Worm (Caenorhabditis elegans) whole organism, L1 larva: ENCODE results near the gene Y82E9BL.18.

Experiments
- C04F5.9 ChIP-seq: sonication (generic microtip); optimal IDR thresholded peaks from 2 replicates; lab custom pipeline; 2016; ENCODE audit warnings: missing genetic modification characterization, missing compliant biosample characterization
- F16B12.6 ChIP-seq: fragments of 150-350 bp; optimal IDR thresholded peaks from 2 replicates; lab custom pipeline; 2014; ENCODE audit warnings: missing biosample characterization, missing genetic modification characterization
- aha-1 ChIP-seq: fragments of 150-350 bp; optimal IDR thresholded peaks from 2 replicates; lab custom pipeline; 2014; ENCODE audit warnings: missing biosample characterization, missing genetic modification characterization
- alr-1 ChIP-seq: fragments of 200-800 bp; sonication (Bioruptor generic); optimal IDR thresholded peaks from 2 replicates; lab custom pipeline; 2018; ENCODE audit warnings: borderline replicate concordance, mild to moderate bottlenecking, missing genetic modification characterization, missing compliant biosample characterization
- aly-2 ChIP-seq: fragments of 150-350 bp; optimal IDR thresholded peaks from 2 replicates; lab custom pipeline; 2014; ENCODE audit warnings: missing biosample characterization, missing genetic modification characterization
- ceh-88 ChIP-seq: fragments of 200-800 bp; sonication (Bioruptor generic); IDR thresholded peaks from 2 replicates; pipeline ENCODE4 v1.3.6; 2022; ENCODE audit warnings: missing genetic modification characterization, missing compliant biosample characterization
- ces-1 ChIP-seq: fragments of 150-350 bp; optimal IDR thresholded peaks from 2 replicates; lab custom pipeline; 2014; ENCODE audit warnings: missing biosample characterization, missing genetic modification reagents, missing genetic modification characterization
- dpl-1 ChIP-seq, 3 experiments: fragments of 150-350 bp in 2 of 3; sonication (generic microtip) in 1 of 3; optimal IDR thresholded peaks; 2 replicates each; lab custom pipeline; 2014 to 2017; ENCODE audit warnings: missing biosample characterization in 3 of 3, missing genetic modification characterization in 3 of 3, missing genetic modification reagents in 3 of 3
- efl-1 ChIP-seq, 4 experiments: fragments of 150-350 bp; optimal IDR thresholded peaks in 3 of 4; peaks in 1 of 4; 1 replicate in 1 of 4; 2 replicates in 3 of 4; lab custom pipeline; 2014; ENCODE audit warnings: missing biosample characterization in 2 of 4, missing genetic modification characterization in 2 of 4, missing genetic modification reagents in 2 of 4
- efl-3 ChIP-seq: fragments of 200-800 bp; sonication (Bioruptor generic); optimal IDR thresholded peaks from 2 replicates; lab custom pipeline; 2018; ENCODE audit warnings: mild to moderate bottlenecking, missing genetic modification characterization, missing compliant biosample characterization
- egl-27 ChIP-seq, 2 experiments: fragments of 150-350 bp in 1 of 2; sonication (generic microtip); optimal IDR thresholded peaks; 3 replicates each; lab custom pipeline; 2017 to 2018; ENCODE audit warnings: missing biosample characterization in 2 of 2, missing genetic modification characterization in 2 of 2, missing genetic modification reagents in 2 of 2
- elt-2 ChIP-seq: sonication (generic microtip); optimal IDR thresholded peaks from 2 replicates; lab custom pipeline; 2016; ENCODE audit warnings: missing genetic modification characterization, mild to moderate bottlenecking, inconsistent platforms, missing compliant biosample characterization, missing genetic modification reagents
- fkh-8 ChIP-seq: sonication (generic microtip); optimal IDR thresholded peaks from 2 replicates; lab custom pipeline; 2016; ENCODE audit warnings: mild to moderate bottlenecking, missing genetic modification characterization, missing compliant biosample characterization
- fos-1 ChIP-seq: fragments of 150-350 bp; optimal IDR thresholded peaks from 2 replicates; lab custom pipeline; 2014; ENCODE audit warnings: missing biosample characterization, missing genetic modification characterization
- irx-1 ChIP-seq: sonication (generic microtip); optimal IDR thresholded peaks from 2 replicates; lab custom pipeline; 2016; ENCODE audit warnings: missing genetic modification characterization, missing compliant biosample characterization
- lin-15B ChIP-seq: fragments of 150-350 bp; sonication (generic microtip); optimal IDR thresholded peaks from 3 replicates; lab custom pipeline; 2014; ENCODE audit warnings: missing biosample characterization, missing genetic modification characterization
- lin-35 ChIP-seq, 2 experiments: fragments of 150-350 bp; optimal IDR thresholded peaks; 2 replicates each; lab custom pipeline; 2014; ENCODE audit warnings: missing biosample characterization in 2 of 2, missing genetic modification characterization in 2 of 2, missing genetic modification reagents in 2 of 2
- lin-39 ChIP-seq: fragments of 150-350 bp; optimal IDR thresholded peaks from 2 replicates; lab custom pipeline; 2014; ENCODE audit warnings: missing biosample characterization, missing genetic modification reagents, missing genetic modification characterization
- mdl-1 ChIP-seq, 2 experiments: fragments of 150-350 bp; optimal IDR thresholded peaks; 2 replicates each; lab custom pipeline; 2014 to 2017; ENCODE audit warnings: missing biosample characterization in 2 of 2, missing genetic modification characterization in 2 of 2, inconsistent platforms in 1 of 2
- mef-2 ChIP-seq: fragments of 150-350 bp; optimal IDR thresholded peaks from 2 replicates; lab custom pipeline; 2014; ENCODE audit warnings: missing biosample characterization, missing genetic modification characterization
- mep-1 ChIP-seq: fragments of 150-350 bp; optimal IDR thresholded peaks from 2 replicates; lab custom pipeline; 2014; ENCODE audit warnings: missing biosample characterization, missing genetic modification characterization
- nhr-19 ChIP-seq: fragments of 200-800 bp; sonication (Bioruptor generic); conservative IDR thresholded peaks from 2 replicates; pipeline ENCODE4 v1.3.6; 2022; ENCODE audit warnings: missing genetic modification characterization, missing compliant biosample characterization
- nhr-237 ChIP-seq: fragments of 150-350 bp; optimal IDR thresholded peaks from 2 replicates; lab custom pipeline; 2014; ENCODE audit warnings: missing biosample characterization, missing genetic modification characterization
- nhr-28 ChIP-seq: fragments of 150-350 bp; optimal IDR thresholded peaks from 2 replicates; lab custom pipeline; 2014; ENCODE audit warnings: missing biosample characterization, missing genetic modification characterization
- nhr-47 ChIP-seq: sonication (generic microtip); optimal IDR thresholded peaks from 2 replicates; lab custom pipeline; 2016; ENCODE audit warnings: mild to moderate bottlenecking, missing genetic modification characterization, moderate library complexity, missing compliant biosample characterization
- nhr-77 ChIP-seq: fragments of 150-350 bp; optimal IDR thresholded peaks from 2 replicates; lab custom pipeline; 2014; ENCODE audit warnings: missing biosample characterization, missing genetic modification characterization
- nhr-84 ChIP-seq: sonication (generic microtip); optimal IDR thresholded peaks from 2 replicates; lab custom pipeline; 2017; ENCODE audit warnings: missing biosample characterization, missing genetic modification characterization
- pag-3 ChIP-seq: sonication (generic microtip); optimal IDR thresholded peaks from 2 replicates; lab custom pipeline; 2017; ENCODE audit warnings: missing genetic modification characterization, mild to moderate bottlenecking, missing compliant biosample characterization, antibody characterized with exemption, borderline replicate concordance; ENCODE audit not compliant: insufficient read depth
- pax-3 ChIP-seq: fragments of 200-800 bp; sonication (Bioruptor generic); optimal IDR thresholded peaks from 2 replicates; lab custom pipeline; 2018; ENCODE audit warnings: mild to moderate bottlenecking, missing genetic modification characterization, moderate library complexity, missing compliant biosample characterization
- pqm-1 ChIP-seq: sonication (generic microtip); optimal IDR thresholded peaks from 3 replicates; lab custom pipeline; 2017; ENCODE audit warnings: missing biosample characterization, missing genetic modification characterization
- sox-4 ChIP-seq: sonication (generic microtip); optimal IDR thresholded peaks from 2 replicates; lab custom pipeline; 2016; ENCODE audit warnings: missing genetic modification characterization, missing compliant biosample characterization
- sptf-1 ChIP-seq: fragments of 150-350 bp; optimal IDR thresholded peaks from 2 replicates; lab custom pipeline; 2014; ENCODE audit warnings: missing biosample characterization, missing genetic modification characterization
- sup-37 ChIP-seq: fragments of 200-800 bp; sonication (Bioruptor generic); optimal IDR thresholded peaks from 2 replicates; lab custom pipeline; 2018; ENCODE audit warnings: mild to moderate bottlenecking, missing genetic modification characterization, missing compliant biosample characterization
- swsn-7 ChIP-seq: sonication (generic microtip); optimal IDR thresholded peaks from 2 replicates; lab custom pipeline; 2016; ENCODE audit warnings: missing genetic modification characterization, missing compliant biosample characterization
- unc-130 ChIP-seq: fragments of 150-350 bp; optimal IDR thresholded peaks from 2 replicates; lab custom pipeline; 2017; ENCODE audit warnings: missing biosample characterization, missing genetic modification characterization, inconsistent platforms
- unc-62 ChIP-seq: fragments of 150-350 bp; optimal IDR thresholded peaks from 2 replicates; lab custom pipeline; 2014; ENCODE audit warnings: missing biosample characterization, missing genetic modification reagents, missing genetic modification characterization
- zag-1 ChIP-seq: fragments of 150-350 bp; optimal IDR thresholded peaks from 2 replicates; lab custom pipeline; 2014; ENCODE audit warnings: missing biosample characterization, missing genetic modification characterization
- zip-4 ChIP-seq: fragments of 200-800 bp; sonication (Bioruptor generic); optimal IDR thresholded peaks from 2 replicates; lab custom pipeline; 2018; ENCODE audit warnings: mild to moderate bottlenecking, missing genetic modification characterization, moderate library complexity, missing compliant biosample characterization

Y82E9BL.18 gene

DNA sequence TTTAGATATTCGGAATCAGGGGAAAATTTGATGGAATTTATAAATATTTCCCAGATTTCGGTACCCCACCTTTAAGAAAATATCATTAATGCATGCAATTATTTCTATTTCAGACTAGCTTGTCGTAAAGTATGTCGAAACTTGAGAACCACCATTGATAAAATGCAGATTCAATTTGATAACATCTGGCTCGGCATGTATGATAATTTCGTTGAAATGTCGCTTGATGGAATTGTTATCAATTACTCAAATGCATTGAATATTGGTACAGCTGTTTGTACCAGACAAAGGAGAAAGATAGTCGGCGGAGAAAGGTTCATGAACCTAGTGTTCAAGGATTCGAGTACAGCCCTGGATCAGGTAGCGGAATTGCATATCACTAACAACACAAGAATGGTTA is 5.3 kb downstream of the Y82E9BL.18 start, which contains the start of gene Y82E9BL.19:
Gene Y82E9BL.19, plus strand, starts transcription at position 123 of the 400 bp plus-strand sequence.
- TF ChIP-seq unc-130 (tag; lab: Kevin White, UChicago): no peak
- TF ChIP-seq mef-2 (tag; lab: Kevin White, UChicago): no peak
- TF ChIP-seq pqm-1 (tag; lab: Kevin White, UChicago): no peak
- TF ChIP-seq sox-4 (tag; lab: Kevin White, UChicago): no peak
- no peak for TF ChIP-seq pag-3 (tag; lab: Kevin White, UChicago)
- no peak for TF ChIP-seq fos-1 (tag; lab: Kevin White, UChicago)
- TF ChIP-seq elt-2 (tag; lab: Kevin White, UChicago): peak; percentile 23
- no peak for TF ChIP-seq lin-39 (tag; lab: Kevin White, UChicago)
- TF ChIP-seq sup-37 (GFP tag; lab: Kevin White, UChicago): no peak

- no peak for TF ChIP-seq dpl-1 (GFP tag; optimal IDR thresholded peaks at IDR 0.05; lab: Kevin White, UChicago)
- no peak for TF ChIP-seq ceh-88 (GFP tag; lab: Robert Waterston, UW)
- no peak for TF ChIP-seq aha-1 (tag; lab: Kevin White, UChicago)
- no peak for TF ChIP-seq nhr-84 (tag; lab: Kevin White, UChicago)
- no peak for TF ChIP-seq nhr-77 (tag; lab: Kevin White, UChicago)
- TF ChIP-seq sptf-1 (tag; lab: Kevin White, UChicago): no peak
- no peak for TF ChIP-seq unc-130 (tag; lab: Kevin White, UChicago)
- no peak for TF ChIP-seq F16B12.6 (tag; lab: Kevin White, UChicago)
- no peak for TF ChIP-seq irx-1 (tag; lab: Kevin White, UChicago)
- TF ChIP-seq swsn-7 (tag; lab: Kevin White, UChicago): no peak
- TF ChIP-seq ces-1 (GFP tag; lab: Kevin White, UChicago): no peak
- TF ChIP-seq lin-15B (tag; lab: Kevin White, UChicago): no peak
- TF ChIP-seq efl-3 (GFP tag; lab: Kevin White, UChicago): no peak
- TF ChIP-seq mef-2 (tag; lab: Kevin White, UChicago): no peak
- no peak for TF ChIP-seq fkh-8 (tag; lab: Kevin White, UChicago)
- TF ChIP-seq nhr-28: no peak
- no peak for TF ChIP-seq nhr-47 (tag; lab: Kevin White, UChicago)
These were observed 13.7 kb downstream of the Y82E9BL.18 start, which contains the start of gene fbxa-5 for ce11 chrIII:1340240-1340639. Gene fbxa-5 (minus strand): TSS chrIII:1340340.

DNA sequence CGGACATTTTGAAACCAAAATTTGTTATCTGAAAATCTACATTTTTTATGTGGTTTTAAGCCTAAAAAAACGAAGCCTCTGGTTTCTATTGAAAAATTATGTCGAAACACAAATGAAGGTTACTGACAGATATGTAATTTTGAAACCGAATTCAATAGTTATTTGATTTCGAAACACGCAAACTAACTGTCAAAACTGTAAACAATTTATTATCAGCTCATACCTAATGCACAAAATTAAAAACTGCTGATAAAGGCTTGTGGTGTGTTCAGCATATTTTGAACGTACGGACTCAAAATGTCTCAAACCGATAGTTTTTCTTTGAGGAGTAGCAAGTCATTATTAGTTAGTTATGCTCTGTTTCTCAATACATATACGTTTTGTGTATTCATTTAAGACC is 15.9 kb downstream of the Y82E9BL.18 start, which contains the start of gene fbxa-26:
Gene fbxa-26, minus strand, starts transcription at position 35 of the 400 bp plus-strand sequence.
- TF ChIP-seq unc-130 (tag; lab: Kevin White, UChicago) (no peak), C04F5.9 (tag; lab: Kevin White, UChicago) (no peak)

DNA sequence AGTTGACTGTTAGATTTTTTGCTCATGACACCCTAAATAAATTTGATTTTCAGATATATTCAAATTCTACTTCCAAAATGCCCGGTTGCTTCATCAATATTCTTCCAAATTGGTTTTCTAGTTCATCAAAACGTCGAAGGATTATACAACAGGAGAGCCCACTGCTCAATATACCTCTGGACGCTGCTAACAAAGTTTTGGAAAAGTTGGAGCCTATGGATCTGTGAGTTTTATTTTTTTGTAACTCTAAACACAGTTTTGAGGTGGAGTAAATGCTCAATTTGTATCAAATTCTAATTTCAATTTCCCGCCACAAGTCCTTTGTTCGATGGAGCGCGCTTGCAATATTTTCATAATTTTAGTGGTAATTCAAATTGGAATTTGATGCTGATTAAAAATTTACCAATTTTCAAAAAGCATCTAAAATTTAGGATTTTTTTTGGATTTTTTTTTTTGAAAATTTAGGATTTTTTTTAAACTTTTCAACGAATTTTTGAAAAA is 16.4 kb downstream of the Y82E9BL.18 start, which contains the start of gene fbxa-27:
Gene fbxa-27, plus strand, starts transcription at position 51 of the 501 bp plus-strand sequence.
- TF ChIP-seq alr-1 (tag; lab: Kevin White, UChicago) (no peak), mdl-1 (tag; optimal IDR thresholded peaks at IDR 0.05; lab: Kevin White, UChicago) (no peak), nhr-84 (tag; lab: Kevin White, UChicago) (no peak), zip-4 (GFP tag; lab: Kevin White, UChicago) (no peak), aly-2 (tag; lab: Kevin White, UChicago) (no peak), nhr-19 (GFP tag; lab: Robert Waterston, UW) (no peak), mef-2 (tag; lab: Kevin White, UChicago) (no peak), pqm-1 (tag; lab: Kevin White, UChicago) (no peak), unc-62 (GFP tag; lab: Kevin White, UChicago) (no peak), nhr-77 (tag; lab: Kevin White, UChicago) (no peak), pax-3 (tag; lab: Kevin White, UChicago) (no peak), nhr-237 (tag; lab: Kevin White, UChicago) (no peak), dpl-1 (GFP tag; optimal IDR thresholded peaks at IDR 0.05; lab: Kevin White, UChicago) (peak in 1 of 3 experiments; percentile 44), C04F5.9 (tag; lab: Kevin White, UChicago) (no peak), lin-35 (GFP tag; optimal IDR thresholded peaks at IDR 0.05; lab: Kevin White, UChicago) (peak in 1 of 2 experiments; percentile 20), zag-1 (tag; lab: Kevin White, UChicago) (no peak), efl-1 (optimal IDR thresholded peaks at IDR 0.05; lab: Kevin White, UChicago) (peak; percentile 27 to 63), efl-1 (GFP tag; optimal IDR thresholded peaks at IDR 0.05 in 1 of 2; lab: Kevin White, UChicago) (peak; percentile 62 to 76), egl-27 (tag; optimal IDR thresholded peaks at IDR 0.05; lab: Kevin White, UChicago) (no peak), mep-1 (no peak), sptf-1 (tag; lab: Kevin White, UChicago) (no peak)
